Fruit fly (Drosophila melanogaster) whole organism, embryonic: ENCODE data around the gene pico.

Experiments
- Blimp-1 ChIP-seq: fragments of 200-800 bp; sonication (Bioruptor generic); optimal IDR thresholded peaks from 3 replicates; lab custom pipeline; 2018; ENCODE audit warnings: missing biosample characterization, missing genetic modification characterization, mild to moderate bottlenecking, moderate library complexity, missing genetic modification reagents
- CG10274 ChIP-seq: fragments of 200-800 bp; sonication (Bioruptor generic); optimal IDR thresholded peaks from 3 replicates; lab custom pipeline; 2017; ENCODE audit warnings: missing biosample characterization, mild to moderate bottlenecking, missing genetic modification characterization
- CG10366 ChIP-seq: fragments of 200-800 bp; sonication (Bioruptor generic); IDR thresholded peaks from 2 replicates; pipeline ENCODE4 v1.3.6; 2022; ENCODE audit warnings: missing biosample characterization, missing genetic modification characterization
- CG10654 ChIP-seq: fragments of 200-800 bp; sonication (Bioruptor generic); optimal IDR thresholded peaks from 2 replicates; lab custom pipeline; 2016; ENCODE audit warnings: missing biosample characterization, missing genetic modification characterization
- CG10959 ChIP-seq: fragments of 200-800 bp; sonication (Bioruptor generic); IDR thresholded peaks from 2 replicates; pipeline ENCODE4 v1.3.6; 2022; ENCODE audit warnings: missing biosample characterization, missing genetic modification characterization
- CG11247 ChIP-seq: fragments of 200-800 bp; sonication (Bioruptor generic); IDR thresholded peaks from 2 replicates; pipeline ENCODE4 v1.3.6; 2022; ENCODE audit warnings: missing biosample characterization, missing genetic modification characterization
- CG11696 ChIP-seq: fragments of 200-800 bp; sonication (Bioruptor generic); IDR thresholded peaks from 2 replicates; pipeline ENCODE4 v1.3.6; 2022; ENCODE audit warnings: missing biosample characterization, missing genetic modification characterization
- CG12219 ChIP-seq: fragments of 200-800 bp; sonication (Bioruptor generic); optimal IDR thresholded peaks from 3 replicates; lab custom pipeline; 2018; ENCODE audit warnings: missing biosample characterization, mild to moderate bottlenecking, missing genetic modification characterization
- CG1233 ChIP-seq: fragments of 200-800 bp; sonication (Bioruptor generic); optimal IDR thresholded peaks from 4 replicates; lab custom pipeline; 2018; ENCODE audit warnings: missing biosample characterization, mild to moderate bottlenecking, missing genetic modification characterization
- CG12942 ChIP-seq: fragments of 200-800 bp; sonication (Bioruptor generic); optimal IDR thresholded peaks from 3 replicates; lab custom pipeline; 2016; ENCODE audit warnings: missing biosample characterization, missing genetic modification characterization
- CG14710 ChIP-seq: fragments of 200-800 bp; sonication (Bioruptor generic); optimal IDR thresholded peaks from 3 replicates; lab custom pipeline; 2019; ENCODE audit warnings: missing biosample characterization, mild to moderate bottlenecking, missing genetic modification characterization, moderate library complexity
- CG15601 ChIP-seq: fragments of 200-800 bp; sonication (Bioruptor generic); optimal IDR thresholded peaks from 3 replicates; lab custom pipeline; 2019; ENCODE audit warnings: missing biosample characterization, mild to moderate bottlenecking, missing genetic modification characterization, moderate library complexity
- CG1603 ChIP-seq: fragments of 200-800 bp; sonication (Bioruptor generic); optimal IDR thresholded peaks from 2 replicates; lab custom pipeline; 2019; ENCODE audit warnings: missing biosample characterization, mild to moderate bottlenecking, missing genetic modification characterization, moderate library complexity
- CG17802 ChIP-seq: fragments of 200-800 bp; sonication (Bioruptor generic); optimal IDR thresholded peaks from 2 replicates; lab custom pipeline; 2018; ENCODE audit warnings: missing biosample characterization, mild to moderate bottlenecking, missing genetic modification characterization, moderate library complexity
- CG1832 ChIP-seq: fragments of 200-800 bp; sonication (Bioruptor generic); optimal IDR thresholded peaks from 2 replicates; lab custom pipeline; 2017; ENCODE audit warnings: missing biosample characterization, mild to moderate bottlenecking, missing genetic modification characterization, inconsistent platforms
- CG2678 ChIP-seq: fragments of 200-800 bp; sonication (Bioruptor generic); optimal IDR thresholded peaks from 3 replicates; lab custom pipeline; 2019; ENCODE audit warnings: missing biosample characterization, mild to moderate bottlenecking, missing genetic modification characterization, moderate library complexity
- CG30403 ChIP-seq: fragments of 200-800 bp; sonication (Bioruptor generic); optimal IDR thresholded peaks from 3 replicates; lab custom pipeline; 2016; ENCODE audit warnings: missing biosample characterization, missing genetic modification characterization
- CG34224 ChIP-seq: fragments of 200-800 bp; sonication (Bioruptor generic); IDR thresholded peaks from 3 replicates; pipeline ENCODE4 v1.3.6; 2022; ENCODE audit warnings: missing biosample characterization, missing genetic modification characterization; ENCODE audit not compliant: partially characterized antibody
- CG5180 ChIP-seq: fragments of 200-800 bp; sonication (Bioruptor generic); optimal IDR thresholded peaks from 3 replicates; lab custom pipeline; 2017; ENCODE audit warnings: missing biosample characterization, missing genetic modification characterization, mild to moderate bottlenecking, moderate library complexity, missing genetic modification reagents
- CG7963 ChIP-seq: fragments of 200-800 bp; sonication (Bioruptor generic); IDR thresholded peaks from 3 replicates; pipeline ENCODE4 v1.3.6; 2022; ENCODE audit warnings: missing biosample characterization, missing genetic modification characterization; ENCODE audit not compliant: partially characterized antibody
- CG7987 ChIP-seq: fragments of 200-800 bp; sonication (Bioruptor generic); optimal IDR thresholded peaks from 2 replicates; lab custom pipeline; 2018; ENCODE audit warnings: missing biosample characterization, mild to moderate bottlenecking, missing genetic modification characterization, moderate library complexity
- CG8089 ChIP-seq: fragments of 200-800 bp; sonication (Bioruptor generic); optimal IDR thresholded peaks from 3 replicates; lab custom pipeline; 2016; ENCODE audit warnings: missing biosample characterization, missing genetic modification characterization
- CkIIα-i1 ChIP-seq: fragments of 200-800 bp; sonication (Bioruptor generic); IDR thresholded peaks from 2 replicates; pipeline ENCODE4 v1.3.6; 2022; ENCODE audit warnings: missing biosample characterization, missing genetic modification characterization
- Doc2 ChIP-seq: fragments of 200-800 bp; sonication (Bioruptor generic); IDR thresholded peaks from 2 replicates; pipeline ENCODE4 v1.3.6; 2022; ENCODE audit warnings: missing biosample characterization, missing genetic modification characterization
- Dp ChIP-seq: fragments of 200-800 bp; sonication (Bioruptor generic); optimal IDR thresholded peaks from 2 replicates; lab custom pipeline; 2018; ENCODE audit warnings: missing biosample characterization, mild to moderate bottlenecking, missing genetic modification characterization, moderate library complexity
- ERR ChIP-seq: fragments of 200-800 bp; sonication (Bioruptor generic); optimal IDR thresholded peaks from 2 replicates; lab custom pipeline; 2016; ENCODE audit warnings: missing biosample characterization, missing genetic modification characterization
- Gug ChIP-seq: fragments of 200-800 bp; sonication (Bioruptor generic); IDR thresholded peaks from 4 replicates; pipeline ENCODE4 v1.3.6; 2022; ENCODE audit warnings: missing biosample characterization, missing genetic modification characterization
- HHEX ChIP-seq: fragments of 200-800 bp; sonication (Bioruptor generic); optimal IDR thresholded peaks from 3 replicates; lab custom pipeline; 2017; ENCODE audit warnings: missing biosample characterization, mild to moderate bottlenecking, missing genetic modification characterization, missing genetic modification reagents
- HLH4C ChIP-seq: fragments of 200-800 bp; sonication (Bioruptor generic); IDR thresholded peaks from 3 replicates; pipeline ENCODE4 v1.3.6; 2022; ENCODE audit warnings: missing biosample characterization, missing genetic modification characterization; ENCODE audit not compliant: partially characterized antibody
- HmgD ChIP-seq: fragments of 200-800 bp; sonication (Bioruptor generic); optimal IDR thresholded peaks from 3 replicates; lab custom pipeline; 2016; ENCODE audit warnings: missing biosample characterization, missing genetic modification characterization
- Jarid2 ChIP-seq: fragments of 200-800 bp; sonication (Bioruptor generic); optimal IDR thresholded peaks from 3 replicates; lab custom pipeline; 2017; ENCODE audit warnings: mild to moderate bottlenecking, missing biosample characterization, missing genetic modification reagents, missing genetic modification characterization
- Lim3 ChIP-seq: fragments of 200-800 bp; sonication (Bioruptor generic); IDR thresholded peaks from 2 replicates; pipeline ENCODE4 v1.3.6; 2022; ENCODE audit warnings: missing biosample characterization, missing genetic modification characterization
- Med ChIP-seq: fragments of 200-800 bp; sonication (Bioruptor generic); peaks from one replicate; lab custom pipeline; 2016; ENCODE audit warnings: missing biosample characterization, missing genetic modification characterization, mild to moderate bottlenecking, inconsistent platforms, moderate library complexity
- Meics ChIP-seq: fragments of 200-800 bp; sonication (Bioruptor generic); optimal IDR thresholded peaks from 2 replicates; lab custom pipeline; 2017; ENCODE audit warnings: missing biosample characterization, mild to moderate bottlenecking, missing genetic modification characterization
- Ssrp ChIP-seq: fragments of 200-800 bp; sonication (Bioruptor generic); optimal IDR thresholded peaks from 2 replicates; lab custom pipeline; 2018; ENCODE audit warnings: missing biosample characterization, mild to moderate bottlenecking, missing genetic modification characterization, moderate library complexity
- Taf1 ChIP-seq: fragments of 200-800 bp; sonication (Bioruptor generic); IDR thresholded peaks from 2 replicates; pipeline ENCODE4 v1.3.6; 2022; ENCODE audit warnings: missing biosample characterization, missing genetic modification characterization
- abd-A ChIP-seq: fragments of 200-800 bp; sonication (Bioruptor generic); optimal IDR thresholded peaks from 3 replicates; lab custom pipeline; 2019; ENCODE audit warnings: missing biosample characterization, mild to moderate bottlenecking, missing genetic modification characterization, moderate library complexity
- btn ChIP-seq: fragments of 200-800 bp; sonication (Bioruptor generic); optimal IDR thresholded peaks from 2 replicates; lab custom pipeline; 2016; ENCODE audit warnings: missing biosample characterization, missing genetic modification characterization
- cg ChIP-seq: fragments of 200-800 bp; sonication (Bioruptor generic); optimal IDR thresholded peaks from 3 replicates; lab custom pipeline; 2019; ENCODE audit warnings: missing biosample characterization, mild to moderate bottlenecking, missing genetic modification characterization, moderate library complexity
- dan ChIP-seq: fragments of 200-800 bp; sonication (Bioruptor generic); IDR thresholded peaks from 2 replicates; pipeline ENCODE4 v1.3.6; 2022; ENCODE audit warnings: missing biosample characterization, missing genetic modification characterization
- dmrt99B ChIP-seq: fragments of 200-800 bp; sonication (Bioruptor generic); optimal IDR thresholded peaks from 2 replicates; lab custom pipeline; 2018; ENCODE audit warnings: missing biosample characterization, mild to moderate bottlenecking, missing genetic modification characterization, moderate library complexity
- ewg ChIP-seq: fragments of 200-800 bp; sonication (Bioruptor generic); optimal IDR thresholded peaks from 3 replicates; lab custom pipeline; 2017; ENCODE audit warnings: mild to moderate bottlenecking, missing biosample characterization, missing genetic modification reagents, missing genetic modification characterization
- gce ChIP-seq: fragments of 200-800 bp; sonication (Bioruptor generic); IDR thresholded peaks from 3 replicates; pipeline ENCODE4 v1.3.6; 2022; ENCODE audit warnings: missing biosample characterization, missing genetic modification characterization
- jumu ChIP-seq: fragments of 200-800 bp; sonication (Bioruptor generic); optimal IDR thresholded peaks from 3 replicates; lab custom pipeline; 2016; ENCODE audit warnings: missing biosample characterization, missing genetic modification characterization
- nom ChIP-seq: fragments of 200-800 bp; sonication (Bioruptor generic); optimal IDR thresholded peaks from 2 replicates; lab custom pipeline; 2017; ENCODE audit warnings: missing biosample characterization, missing genetic modification characterization, mild to moderate bottlenecking, moderate library complexity, missing genetic modification reagents
- shn ChIP-seq: fragments of 200-800 bp; sonication (Bioruptor generic); optimal IDR thresholded peaks from 3 replicates; lab custom pipeline; 2016; ENCODE audit warnings: missing biosample characterization, missing genetic modification characterization
- slbo ChIP-seq: fragments of 200-800 bp; sonication (Bioruptor generic); IDR thresholded peaks from 2 replicates; pipeline ENCODE4 v1.3.6; 2022; ENCODE audit warnings: missing biosample characterization, missing genetic modification characterization

The pico gene

DNA sequence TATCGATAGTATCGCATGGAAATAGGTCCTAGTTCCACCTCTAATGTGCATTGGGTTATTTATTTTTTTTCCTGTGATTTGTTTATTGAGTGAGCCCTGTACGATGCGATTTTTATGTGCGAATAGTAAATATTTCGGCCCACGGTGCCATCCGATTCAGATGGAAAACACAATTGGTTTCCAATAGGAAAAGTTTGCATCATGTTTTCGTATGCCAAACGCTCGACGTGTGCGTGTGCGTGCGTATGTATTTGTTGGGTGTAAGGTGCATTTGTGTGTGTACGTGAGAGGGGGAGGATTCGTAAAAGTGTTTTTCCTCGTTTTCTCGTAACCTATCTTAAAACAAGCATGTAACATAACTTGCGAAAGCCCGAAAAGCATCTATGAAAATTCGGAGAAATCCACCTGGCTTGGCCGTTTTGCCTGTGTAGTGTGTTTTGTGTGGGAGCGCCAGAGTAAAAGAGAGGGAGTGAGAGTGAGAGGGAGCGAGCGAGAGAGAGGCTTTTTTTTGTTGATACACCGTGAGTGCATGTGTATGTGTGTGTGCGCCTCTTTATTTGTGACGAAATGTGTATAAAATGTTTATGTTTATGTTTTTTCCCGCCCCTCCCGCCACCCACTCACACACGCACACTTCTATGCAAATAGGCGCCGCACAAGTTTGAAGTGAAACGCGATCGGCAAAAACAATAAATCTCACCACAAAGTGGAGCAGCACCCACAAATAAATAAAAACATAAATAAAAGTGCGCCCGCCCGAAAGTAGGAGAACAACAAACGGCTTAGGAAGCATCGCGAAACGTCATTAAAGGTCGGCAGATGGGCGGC is 14.5 kb upstream of the pico start, which contains the start of gene Hers (continued):
- TF ChIP-seq btn (GFP tag; lab: Kevin White, UChicago): no peak
- TF ChIP-seq CG30403 (GFP tag; lab: Kevin White, UChicago): no peak
- TF ChIP-seq HLH4C: no peak
- peak; percentile 52 for TF ChIP-seq abd-A (tag; lab: Kevin White, UChicago)
- no peak for TF ChIP-seq CG12219
- TF ChIP-seq CG14710: no peak
- TF ChIP-seq CG7987 (GFP tag; lab: Kevin White, UChicago): no peak
- no peak for TF ChIP-seq CG1603 (tag; lab: Kevin White, UChicago)
- no peak for TF ChIP-seq Dp (GFP tag; lab: Kevin White, UChicago)
- TF ChIP-seq CG10959 (GFP tag; lab: Robert Waterston, UW): no peak
- no peak for TF ChIP-seq CG12942 (GFP tag; lab: Kevin White, UChicago)
- TF ChIP-seq gce: no peak
- peak; percentile 57 for TF ChIP-seq CG1832
- TF ChIP-seq cg (GFP tag; lab: Kevin White, UChicago): peak; percentile 96
- TF ChIP-seq slbo (GFP tag; lab: Robert Waterston, UW): 0 out of 2 replicates have a peak, but pooled peaks have one; percentile 26
- no peak for TF ChIP-seq dan (GFP tag; lab: Robert Waterston, UW)
- TF ChIP-seq Blimp-1 (GFP tag; lab: Kevin White, UChicago): no peak
- no peak for TF ChIP-seq jumu
- no peak for TF ChIP-seq CG17802 (tag; lab: Kevin White, UChicago)

- no peak for TF ChIP-seq Lim3 (GFP tag; lab: Robert Waterston, UW)
- no peak for TF ChIP-seq Jarid2 (GFP tag; lab: Kevin White, UChicago)
- TF ChIP-seq Gug: peak; percentile 43; the same call in 2 of the 4 replicates
- TF ChIP-seq CkIIα-i1 (GFP tag; lab: Robert Waterston, UW): no peak
- TF ChIP-seq Taf1 (GFP tag; lab: Robert Waterston, UW): no peak
- TF ChIP-seq CG34224 (GFP tag; lab: Robert Waterston, UW): peak; percentile 80; the same call in 2 of the 3 replicates
- peak; percentile 94 for TF ChIP-seq Med (GFP tag; lab: Kevin White, UChicago)
- TF ChIP-seq CG10274 (GFP tag; lab: Kevin White, UChicago): no peak
- no peak for TF ChIP-seq HHEX
- peak; percentile 89 for TF ChIP-seq CG7963 (GFP tag; lab: Robert Waterston, UW)
- TF ChIP-seq Ssrp (tag; lab: Kevin White, UChicago): peak; percentile 17
- no peak for TF ChIP-seq shn (GFP tag; lab: Kevin White, UChicago)
- no peak for TF ChIP-seq CG10366 (GFP tag; lab: Robert Waterston, UW)
- TF ChIP-seq CG15601 (tag; lab: Kevin White, UChicago): peak; percentile 39
- TF ChIP-seq CG1233 (GFP tag; lab: Kevin White, UChicago): no peak
- TF ChIP-seq CG11247 (GFP tag; lab: Robert Waterston, UW): no peak
- peak; percentile 17 for TF ChIP-seq ewg (GFP tag; lab: Kevin White, UChicago)
- TF ChIP-seq CG10654 (GFP tag; lab: Kevin White, UChicago): no peak
- TF ChIP-seq CG5180: no peak
- TF ChIP-seq CG11696 (GFP tag; lab: Robert Waterston, UW): no peak
- peak; percentile 60 for TF ChIP-seq Dp (GFP tag; lab: Kevin White, UChicago)
- TF ChIP-seq nom (GFP tag; lab: Kevin White, UChicago): no peak
- TF ChIP-seq CG8089 (GFP tag; lab: Kevin White, UChicago): no peak
- TF ChIP-seq dmrt99B (tag; lab: Kevin White, UChicago): no peak
- no peak for TF ChIP-seq Meics
- TF ChIP-seq Doc2 (GFP tag; lab: Robert Waterston, UW): no peak
- peak; percentile 88 for TF ChIP-seq HmgD (GFP tag; lab: Kevin White, UChicago)
- TF ChIP-seq CG2678 (tag; lab: Kevin White, UChicago): no peak
- TF ChIP-seq ERR: peak; percentile 35
These were observed 13.7 kb upstream of the pico start, which contains the start of gene THADA for dm6 chrX:19865389-19866144. Gene THADA, minus strand, starts transcription at chrX:19865524.
